Fruit fly (Drosophila melanogaster) whole organism, embryonic: ENCODE results near the gene Wdr62.

ENCODE experiments used
- ATbp ChIP-seq: fragments of 200-800 bp; sonication (Bioruptor generic); optimal IDR thresholded peaks from 2 replicates; lab custom pipeline; 2017; ENCODE audit warnings: missing biosample characterization, mild to moderate bottlenecking, missing genetic modification characterization, missing genetic modification reagents
- Abd-B ChIP-seq: fragments of 200-800 bp; sonication (Bioruptor generic); optimal IDR thresholded peaks from 2 replicates; lab custom pipeline; 2018; ENCODE audit warnings: missing biosample characterization, mild to moderate bottlenecking, missing genetic modification characterization, moderate library complexity
- B-H1 ChIP-seq: fragments of 200-800 bp; sonication (Bioruptor generic); IDR thresholded peaks from 3 replicates; pipeline ENCODE4 v1.3.6; 2022; ENCODE audit warnings: missing biosample characterization, missing genetic modification characterization
- CG10543 ChIP-seq: fragments of 200-800 bp; sonication (Bioruptor generic); optimal IDR thresholded peaks from 3 replicates; lab custom pipeline; 2017; ENCODE audit warnings: missing biosample characterization, mild to moderate bottlenecking, missing genetic modification characterization, moderate library complexity
- CG11085 ChIP-seq: fragments of 200-800 bp; sonication (Bioruptor generic); IDR thresholded peaks from 2 replicates; pipeline ENCODE4 v1.3.6; 2022; ENCODE audit warnings: missing biosample characterization, missing genetic modification characterization
- CG11695 ChIP-seq: fragments of 200-800 bp; sonication (Bioruptor generic); IDR thresholded peaks from 3 replicates; pipeline ENCODE4 v1.3.6; 2022; ENCODE audit warnings: missing biosample characterization, missing genetic modification characterization
- CG12071 ChIP-seq: fragments of 200-800 bp; sonication (Bioruptor generic); optimal IDR thresholded peaks from 3 replicates; lab custom pipeline; 2018; ENCODE audit warnings: missing biosample characterization, mild to moderate bottlenecking, missing genetic modification characterization
- CG12104 ChIP-seq: fragments of 200-800 bp; sonication (Bioruptor generic); optimal IDR thresholded peaks from 3 replicates; lab custom pipeline; 2016; ENCODE audit warnings: missing biosample characterization, missing genetic modification characterization
- CG13287 ChIP-seq: fragments of 200-800 bp; sonication (Bioruptor generic); IDR thresholded peaks from 2 replicates; pipeline ENCODE4 v1.3.6; 2022; ENCODE audit warnings: missing biosample characterization, missing genetic modification characterization; ENCODE audit not compliant: partially characterized antibody
- CG13296 ChIP-seq: fragments of 200-800 bp; sonication (Bioruptor generic); optimal IDR thresholded peaks from 3 replicates; lab custom pipeline; 2018; ENCODE audit warnings: missing biosample characterization, mild to moderate bottlenecking, missing genetic modification characterization
- CG14667 ChIP-seq: fragments of 200-800 bp; sonication (Bioruptor generic); IDR thresholded peaks from 2 replicates; pipeline ENCODE4 v1.3.6; 2022; ENCODE audit warnings: missing biosample characterization, missing genetic modification characterization
- CG1832 ChIP-seq: fragments of 200-800 bp; sonication (Bioruptor generic); optimal IDR thresholded peaks from 2 replicates; lab custom pipeline; 2017; ENCODE audit warnings: missing biosample characterization, mild to moderate bottlenecking, missing genetic modification characterization, inconsistent platforms
- CG2202 ChIP-seq: fragments of 200-800 bp; sonication (Bioruptor generic); optimal IDR thresholded peaks from 2 replicates; lab custom pipeline; 2018; ENCODE audit warnings: missing biosample characterization, mild to moderate bottlenecking, missing genetic modification characterization
- CG30431 ChIP-seq: fragments of 200-800 bp; sonication (Bioruptor generic); optimal IDR thresholded peaks from 2 replicates; lab custom pipeline; 2017; ENCODE audit warnings: missing biosample characterization, missing genetic modification characterization
- CG4617 ChIP-seq: fragments of 200-800 bp; sonication (Bioruptor generic); optimal IDR thresholded peaks from 3 replicates; lab custom pipeline; 2016; ENCODE audit warnings: missing biosample characterization, missing genetic modification characterization, borderline replicate concordance
- CG6175 ChIP-seq: fragments of 200-800 bp; sonication (Bioruptor generic); IDR thresholded peaks from 3 replicates; pipeline ENCODE4 v1.3.6; 2022; ENCODE audit warnings: missing biosample characterization, missing genetic modification characterization
- CG6683 ChIP-seq: fragments of 200-800 bp; sonication (Bioruptor generic); optimal IDR thresholded peaks from 2 replicates; lab custom pipeline; 2017; ENCODE audit warnings: missing biosample characterization, mild to moderate bottlenecking, missing genetic modification characterization, missing genetic modification reagents
- CG6791 ChIP-seq: fragments of 200-800 bp; sonication (Bioruptor generic); IDR thresholded peaks from 3 replicates; pipeline ENCODE4 v1.3.6; 2022; ENCODE audit warnings: missing biosample characterization, missing genetic modification characterization; ENCODE audit not compliant: partially characterized antibody
- CG7928 ChIP-seq: fragments of 200-800 bp; sonication (Bioruptor generic); optimal IDR thresholded peaks from 2 replicates; lab custom pipeline; 2017; ENCODE audit warnings: missing biosample characterization, mild to moderate bottlenecking, missing genetic modification characterization
- CG8478 ChIP-seq: fragments of >200 bp; optimal IDR thresholded peaks from 2 replicates; lab custom pipeline; 2018
- D ChIP-seq, 2 experiments: fragments of 200-800 bp in 1 of 2; fragments of >200 bp in 1 of 2; sonication (Bioruptor generic) in 1 of 2; optimal IDR thresholded peaks; 2 replicates in 1 of 2; 3 replicates in 1 of 2; lab custom pipeline; 2017; ENCODE audit warnings: mild to moderate bottlenecking in 1 of 2, missing biosample characterization in 1 of 2, missing genetic modification characterization in 1 of 2, missing genetic modification reagents in 1 of 2
- Dad ChIP-seq: fragments of 200-800 bp; sonication (Bioruptor generic); optimal IDR thresholded peaks from 3 replicates; lab custom pipeline; 2016; ENCODE audit warnings: missing biosample characterization, missing genetic modification characterization
- Dref ChIP-seq: fragments of 200-800 bp; sonication (Bioruptor generic); IDR thresholded peaks from 2 replicates; pipeline ENCODE4 v1.3.6; 2022; ENCODE audit warnings: missing biosample characterization, missing genetic modification characterization
- Fer3 ChIP-seq: fragments of 200-800 bp; sonication (Bioruptor generic); optimal IDR thresholded peaks from 2 replicates; lab custom pipeline; 2018; ENCODE audit warnings: missing biosample characterization, mild to moderate bottlenecking, missing genetic modification characterization, moderate library complexity
- HLH54F ChIP-seq: fragments of 200-800 bp; sonication (Bioruptor generic); optimal IDR thresholded peaks from 3 replicates; lab custom pipeline; 2016; ENCODE audit warnings: missing biosample characterization, missing genetic modification characterization
- Lpt ChIP-seq: fragments of >200 bp; optimal IDR thresholded peaks from 2 replicates; lab custom pipeline; 2018; ENCODE audit warnings: missing biosample characterization, missing genetic modification characterization
- Opbp ChIP-seq: fragments of 200-800 bp; sonication (Bioruptor generic); IDR thresholded peaks from 3 replicates; pipeline ENCODE4 v1.3.6; 2022; ENCODE audit warnings: missing biosample characterization, missing genetic modification characterization; ENCODE audit not compliant: partially characterized antibody
- Sin3A ChIP-seq: fragments of >200 bp; optimal IDR thresholded peaks from 2 replicates; lab custom pipeline; 2018
- bbx ChIP-seq: fragments of 200-800 bp; sonication (Bioruptor generic); IDR thresholded peaks from 2 replicates; pipeline ENCODE4 v1.3.6; 2022; ENCODE audit warnings: missing biosample characterization, missing genetic modification characterization; ENCODE audit not compliant: partially characterized antibody
- cad ChIP-seq: fragments of >200 bp; optimal IDR thresholded peaks from 2 replicates; lab custom pipeline; 2017; ENCODE audit warnings: missing biosample characterization, missing genetic modification characterization
- cwo ChIP-seq: fragments of 200-800 bp; sonication (Bioruptor generic); optimal IDR thresholded peaks from 3 replicates; lab custom pipeline; 2017; ENCODE audit warnings: missing biosample characterization, missing genetic modification characterization, mild to moderate bottlenecking, moderate library complexity, missing genetic modification reagents
- da ChIP-seq: fragments of 200-800 bp; sonication (Bioruptor generic); optimal IDR thresholded peaks from 2 replicates; lab custom pipeline; 2016; ENCODE audit warnings: missing biosample characterization, missing genetic modification characterization
- dpn ChIP-seq, 2 experiments: fragments of 200-800 bp; sonication (Bioruptor generic); optimal IDR thresholded peaks; 3 replicates each; lab custom pipeline; 2016; ENCODE audit warnings: missing biosample characterization in 2 of 2, missing genetic modification characterization in 2 of 2
- ems ChIP-seq: fragments of 200-800 bp; sonication (Bioruptor generic); optimal IDR thresholded peaks from 3 replicates; lab custom pipeline; 2016; ENCODE audit warnings: missing biosample characterization, missing genetic modification characterization
- exex ChIP-seq: fragments of 200-800 bp; sonication (Bioruptor generic); optimal IDR thresholded peaks from 4 replicates; lab custom pipeline; 2018; ENCODE audit warnings: missing biosample characterization, mild to moderate bottlenecking, missing genetic modification characterization, moderate library complexity
- gce ChIP-seq: fragments of 200-800 bp; sonication (Bioruptor generic); IDR thresholded peaks from 3 replicates; pipeline ENCODE4 v1.3.6; 2022; ENCODE audit warnings: missing biosample characterization, missing genetic modification characterization
- grau ChIP-seq: fragments of 200-800 bp; optimal IDR thresholded peaks from 3 replicates; lab custom pipeline; 2019; ENCODE audit warnings: missing biosample characterization, mild to moderate bottlenecking, missing genetic modification characterization, moderate library complexity
- gsb-n ChIP-seq: fragments of 200-800 bp; sonication (Bioruptor generic); optimal IDR thresholded peaks from 3 replicates; lab custom pipeline; 2018; ENCODE audit warnings: missing biosample characterization, mild to moderate bottlenecking, missing genetic modification characterization
- hkb ChIP-seq, 2 experiments: fragments of 200-800 bp in 1 of 2; fragments of >200 bp in 1 of 2; sonication (Bioruptor generic) in 1 of 2; IDR thresholded peaks in 1 of 2; optimal IDR thresholded peaks in 1 of 2; 2 replicates each; pipeline versions ENCODE4 v1.3.6 to Lab custom; 2017 to 2022; ENCODE audit warnings: missing biosample characterization in 1 of 2, missing genetic modification characterization in 1 of 2
- mam ChIP-seq: fragments of 200-800 bp; sonication (Bioruptor generic); optimal IDR thresholded peaks from 3 replicates; lab custom pipeline; 2016; ENCODE audit warnings: missing biosample characterization, missing genetic modification characterization
- nerfin-2 ChIP-seq: fragments of 200-800 bp; sonication (Bioruptor generic); IDR thresholded peaks from 2 replicates; pipeline ENCODE4 v1.3.6; 2022; ENCODE audit warnings: missing biosample characterization, missing genetic modification characterization; ENCODE audit not compliant: partially characterized antibody
- onecut ChIP-seq: fragments of 200-800 bp; sonication (Bioruptor generic); IDR thresholded peaks from 2 replicates; pipeline ENCODE4 v1.3.6; 2022; ENCODE audit warnings: missing biosample characterization, missing genetic modification characterization
- pnt ChIP-seq: fragments of 200-800 bp; sonication (Bioruptor generic); optimal IDR thresholded peaks from 3 replicates; lab custom pipeline; 2016; ENCODE audit warnings: missing biosample characterization, missing genetic modification characterization
- scrt ChIP-seq: fragments of 200-800 bp; sonication (Bioruptor generic); optimal IDR thresholded peaks from 2 replicates; lab custom pipeline; 2018; ENCODE audit warnings: missing biosample characterization, mild to moderate bottlenecking, missing genetic modification characterization, moderate library complexity
- shn ChIP-seq: fragments of 200-800 bp; sonication (Bioruptor generic); optimal IDR thresholded peaks from 3 replicates; lab custom pipeline; 2016; ENCODE audit warnings: missing biosample characterization, missing genetic modification characterization
- so ChIP-seq: fragments of 200-800 bp; sonication (Bioruptor generic); IDR thresholded peaks from 3 replicates; pipeline ENCODE4 v1.3.6; 2022; ENCODE audit warnings: missing biosample characterization, missing genetic modification characterization
- tin ChIP-seq: fragments of 200-800 bp; sonication (Bioruptor generic); optimal IDR thresholded peaks from 3 replicates; lab custom pipeline; 2016; ENCODE audit warnings: missing biosample characterization, missing genetic modification characterization
- vnd ChIP-seq: fragments of 200-800 bp; sonication (Bioruptor generic); IDR thresholded peaks from 3 replicates; pipeline ENCODE4 v1.3.6; 2022; ENCODE audit warnings: missing biosample characterization, missing genetic modification characterization; ENCODE audit not compliant: partially characterized antibody
- wor ChIP-seq: fragments of 200-800 bp; sonication (Bioruptor generic); IDR thresholded peaks from 2 replicates; pipeline ENCODE4 v1.3.6; 2022; ENCODE audit warnings: missing biosample characterization, missing genetic modification characterization

The Wdr62 gene

DNA sequence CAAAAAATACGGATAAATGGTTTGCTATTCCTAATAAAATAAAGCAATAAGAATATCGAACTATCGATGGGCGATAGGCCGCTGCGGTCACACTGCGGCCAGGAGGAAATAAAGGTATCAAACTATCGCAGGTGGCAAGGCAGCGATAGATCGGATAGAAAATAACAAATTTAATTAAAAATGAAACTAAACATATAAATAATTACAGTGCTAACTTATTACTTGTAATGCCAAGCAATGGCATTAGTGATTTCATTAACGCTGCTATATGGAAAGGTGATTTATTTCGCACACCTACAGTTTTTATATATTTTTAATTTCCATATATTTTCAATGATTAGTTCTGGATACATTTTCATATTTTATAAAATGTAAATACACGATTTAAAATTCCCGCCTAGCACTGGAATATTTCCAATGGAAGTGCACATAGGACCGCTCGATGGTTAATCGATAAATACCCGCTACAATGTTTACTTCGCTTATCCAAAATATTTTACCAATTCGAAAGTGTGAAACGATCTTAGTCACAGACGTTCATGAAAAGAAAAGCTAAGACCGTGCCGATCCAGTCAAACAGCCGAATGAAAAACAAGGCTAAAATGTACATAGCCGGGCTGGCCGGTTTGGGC is 96.4 kb downstream of the Wdr62 start, which contains the start of the genes CG15356 and CG15362 (continued):
- TF ChIP-seq cwo (GFP tag; lab: Kevin White, UChicago) (no peak), CG13296 (GFP tag; lab: Kevin White, UChicago) (peak; percentile 22), ems (GFP tag; lab: Kevin White, UChicago) (peak; percentile 6), CG1832 (GFP tag; lab: Kevin White, UChicago) (no peak), grau (tag; lab: Kevin White, UChicago) (peak; percentile 49), Abd-B (peak; percentile 75), wor (GFP tag; lab: Robert Waterston, UW) (no peak), CG8478 (no peak), D (optimal IDR thresholded peaks at IDR 0.05; lab: Kevin White, UChicago) (no peak), D (GFP tag; optimal IDR thresholded peaks at IDR 0.05; lab: Kevin White, UChicago) (no peak), CG6791 (GFP tag; lab: Robert Waterston, UW) (peak; percentile 99), tin (GFP tag; lab: Kevin White, UChicago) (peak; percentile 5), so (GFP tag; lab: Robert Waterston, UW) (no peak), Lpt (GFP tag; lab: Kevin White, UChicago) (no peak), CG14667 (GFP tag; lab: Robert Waterston, UW) (no peak), cad (GFP tag; lab: Kevin White, UChicago) (no peak), CG7928 (no peak), Fer3 (tag; lab: Kevin White, UChicago) (peak; percentile 29), onecut (GFP tag; lab: Robert Waterston, UW) (no peak), exex (tag; lab: Kevin White, UChicago) (no peak), vnd (peak; percentile 99), CG2202 (tag; lab: Kevin White, UChicago) (no peak), pnt (GFP tag; lab: Kevin White, UChicago) (no peak), Opbp (GFP tag; lab: Robert Waterston, UW) (peak; percentile 99), gsb-n (tag; lab: Kevin White, UChicago) (no peak), CG10543 (GFP tag; lab: Kevin White, UChicago) (peak; percentile 1), B-H1 (peak; percentile 12; the same call in 1 of the 3 replicates), CG12071 (GFP tag; lab: Kevin White, UChicago) (no peak), scrt (GFP tag; lab: Kevin White, UChicago) (no peak), Dref (GFP tag; lab: Robert Waterston, UW) (peak; percentile 90), CG6175 (no peak), CG12104 (GFP tag; lab: Kevin White, UChicago) (no peak), bbx (GFP tag; lab: Robert Waterston, UW) (peak; percentile 99), nerfin-2 (GFP tag; lab: Robert Waterston, UW) (peak; percentile 99), Sin3A (lab: Kevin White, UChicago) (peak; percentile 67), CG11085 (GFP tag; lab: Robert Waterston, UW) (no peak), gce (GFP tag; lab: Robert Waterston, UW) (no peak), CG4617 (GFP tag; lab: Kevin White, UChicago) (peak; percentile 85), Dad (no peak), mam (GFP tag; lab: Kevin White, UChicago) (peak; percentile 15), hkb (optimal IDR thresholded peaks at IDR 0.05; lab: Kevin White, UChicago) (no peak), hkb (GFP tag; IDR thresholded peaks at IDR 0.05; lab: Robert Waterston, UW) (no peak), shn (GFP tag; lab: Kevin White, UChicago) (no peak), dpn (GFP tag; optimal IDR thresholded peaks at IDR 0.05; lab: Kevin White, UChicago) (peak; percentile 36 to 49), CG6683 (peak; percentile 10), ATbp (GFP tag; lab: Kevin White, UChicago) (no peak), HLH54F (GFP tag; lab: Kevin White, UChicago) (peak; percentile 29), CG13287 (GFP tag; lab: Robert Waterston, UW) (peak; percentile 99), CG11695 (GFP tag; lab: Robert Waterston, UW) (0 out of 3 replicates have a peak, but pooled peaks have one; percentile 20), CG30431 (GFP tag; lab: Kevin White, UChicago) (no peak), da (GFP tag; lab: Kevin White, UChicago) (no peak)
